Worm (Caenorhabditis elegans): ENCODE results near the gene drd-5.

- no peak for TF ChIP-seq ama-1 (optimal IDR thresholded peaks at IDR 0.05)
- TF ChIP-seq nhr-28 (tag; optimal IDR thresholded peaks at IDR 0.05), result no peak
- TF ChIP-seq snpc-4 (tag; optimal IDR thresholded peaks at IDR 0.05), result no peak
- TF ChIP-seq fos-1 (tag; optimal IDR thresholded peaks at IDR 0.05), result no peak
- no peak for TF ChIP-seq dve-1 (tag; optimal IDR thresholded peaks at IDR 0.05; ENCODE audit: insufficient read depth)
- no peak for TF ChIP-seq lin-13 (GFP tag; optimal IDR thresholded peaks at IDR 0.05)
- TF ChIP-seq aly-2 (tag; optimal IDR thresholded peaks at IDR 0.05), result no peak
- TF ChIP-seq hmg-1.1 (GFP tag; IDR thresholded peaks at IDR 0.05), result no peak
- TF ChIP-seq unc-39 (tag; optimal IDR thresholded peaks at IDR 0.05), result no peak
- TF ChIP-seq nhr-11 (tag; optimal IDR thresholded peaks at IDR 0.05), result no peak
- TF ChIP-seq hlh-30 (tag; optimal IDR thresholded peaks at IDR 0.05; ENCODE audit: insufficient read depth), result no peak
- TF ChIP-seq unc-130 (GFP tag; optimal IDR thresholded peaks at IDR 0.05), result no peak
Observed at ce11 chrX:8390508-8390907, 44.4 kb upstream of the drd-5 start.

Measured in whole organism, L4 larva.